Worm (Caenorhabditis elegans) whole organism, L2 larva: Measurements from ENCODE around the gene T06C12.9.
"Not testable (repeated sequence)": the region's sequence is repeated elsewhere in the genome, so short reads cannot be mapped to it uniquely, and the experiment has no call there.

Experiments
- Y55F3AM.14 ChIP-seq: fragments of 200-800 bp; sonication (Bioruptor generic); optimal IDR thresholded peaks from 2 replicates; lab custom pipeline; 2018; ENCODE audit warnings: mild to moderate bottlenecking, missing genetic modification characterization, missing compliant biosample characterization
- aly-2 ChIP-seq: fragments of 150-350 bp; optimal IDR thresholded peaks from 2 replicates; lab custom pipeline; 2014; ENCODE audit warnings: missing biosample characterization, missing genetic modification characterization
- ama-1 ChIP-seq: fragments of 150-350 bp; optimal IDR thresholded peaks from 2 replicates; lab custom pipeline; 2018; ENCODE audit warnings: inconsistent platforms
- blmp-1 ChIP-seq: sonication (generic microtip); optimal IDR thresholded peaks from 2 replicates; lab custom pipeline; 2017; ENCODE audit warnings: missing genetic modification characterization, mild to moderate bottlenecking, missing compliant biosample characterization, antibody characterized with exemption, moderate library complexity; ENCODE audit not compliant: insufficient read depth
- ceh-16 ChIP-seq: fragments of 150-350 bp; optimal IDR thresholded peaks from 2 replicates; lab custom pipeline; 2014; ENCODE audit warnings: missing biosample characterization, missing genetic modification characterization
- ceh-82 ChIP-seq: fragments of 150-350 bp; optimal IDR thresholded peaks from 2 replicates; lab custom pipeline; 2014; ENCODE audit warnings: missing biosample characterization, missing genetic modification characterization
- dmd-4 ChIP-seq: sonication (generic microtip); optimal IDR thresholded peaks from 2 replicates; lab custom pipeline; 2017; ENCODE audit warnings: missing biosample characterization, missing genetic modification characterization
- egl-27 ChIP-seq: sonication (generic microtip); optimal IDR thresholded peaks from 3 replicates; lab custom pipeline; 2017; ENCODE audit warnings: missing biosample characterization, missing genetic modification reagents, missing genetic modification characterization
- fos-1 ChIP-seq: fragments of 150-350 bp; optimal IDR thresholded peaks from 2 replicates; lab custom pipeline; 2014; ENCODE audit warnings: missing biosample characterization, missing genetic modification characterization
- lin-39 ChIP-seq: fragments of 150-350 bp; optimal IDR thresholded peaks from 2 replicates; lab custom pipeline; 2014; ENCODE audit warnings: missing biosample characterization, missing genetic modification reagents, missing genetic modification characterization
- lsy-2 ChIP-seq, 2 experiments: fragments of 150-350 bp in 1 of 2; sonication (generic microtip) in 1 of 2; optimal IDR thresholded peaks; 2 replicates each; lab custom pipeline; 2014 to 2017; ENCODE audit warnings: missing biosample characterization in 2 of 2, missing genetic modification characterization in 2 of 2
- nhr-12 ChIP-seq: fragments of 150-350 bp; optimal IDR thresholded peaks from 2 replicates; lab custom pipeline; 2014; ENCODE audit warnings: missing biosample characterization, missing genetic modification characterization
- zag-1 ChIP-seq: fragments of 150-350 bp; optimal IDR thresholded peaks from 2 replicates; lab custom pipeline; 2014; ENCODE audit warnings: missing biosample characterization, missing genetic modification characterization
- ztf-1 ChIP-seq: fragments of 200-800 bp; sonication (Bioruptor generic); conservative IDR thresholded peaks from 2 replicates; pipeline ENCODE4 v1.3.6; 2022; ENCODE audit warnings: missing genetic modification characterization, missing compliant biosample characterization

DNA sequence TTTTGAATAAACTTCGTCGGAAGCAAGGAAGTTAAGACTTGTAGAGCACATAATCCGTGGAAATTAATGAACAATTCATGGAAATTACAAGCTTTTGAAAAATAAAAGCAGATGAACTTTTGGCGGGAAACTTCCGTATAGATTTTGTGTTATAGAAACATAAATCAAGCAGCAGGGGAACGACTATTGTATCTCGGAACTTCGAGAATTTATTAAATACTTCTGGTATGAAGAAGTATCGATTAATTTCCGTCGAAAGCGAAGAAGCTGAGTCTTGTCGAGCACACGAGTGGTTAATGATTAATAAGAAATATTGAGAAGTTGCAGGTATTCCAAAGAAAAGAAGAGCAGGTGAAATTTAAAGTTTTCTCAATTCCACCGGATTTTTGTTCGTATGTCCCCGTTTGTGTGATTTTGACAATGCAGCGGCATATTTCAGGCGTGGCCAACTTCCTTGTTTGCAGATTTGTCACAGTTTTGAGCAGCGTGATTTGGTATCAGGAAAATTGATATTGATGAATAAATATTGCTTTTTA, 35.5 kb downstream of the T06C12.9 start, which contains the start of gene srh-147:
- TF ChIP-seq ceh-82; egl-27 (tag; lab: Kevin White, UChicago); lin-39 (tag; lab: Kevin White, UChicago); dmd-4; fos-1 (tag; lab: Kevin White, UChicago); zag-1 (tag; lab: Kevin White, UChicago); ama-1 (lab: Kevin White, UChicago); ceh-16 (tag; lab: Kevin White, UChicago); Y55F3AM.14 (GFP tag; lab: Kevin White, UChicago); ztf-1 (GFP tag; lab: Robert Waterston, UW); nhr-12 (tag; lab: Kevin White, UChicago); aly-2 (tag; lab: Kevin White, UChicago); lsy-2 (tag; optimal IDR thresholded peaks at IDR 0.05; lab: Kevin White, UChicago); blmp-1 (tag; lab: Kevin White, UChicago): not testable (repeated sequence)
